Worm (Caenorhabditis elegans) whole organism, young adult: ENCODE data around the gene F32E10.9.

Source experiments
- B0336.3 ChIP-seq: fragments of 200-800 bp; sonication (Bioruptor generic); IDR thresholded peaks from 2 replicates; pipeline ENCODE4 v1.3.6; 2022; ENCODE audit warnings: missing genetic modification characterization, missing compliant biosample characterization
- D2030.7 ChIP-seq: fragments of 200-800 bp; sonication (Bioruptor generic); IDR thresholded peaks from 2 replicates; pipeline ENCODE4 v1.3.6; 2022; ENCODE audit warnings: missing genetic modification reagents, missing genetic modification characterization, missing compliant biosample characterization
- F33H1.4 ChIP-seq: fragments of 200-800 bp; sonication (Bioruptor generic); IDR thresholded peaks from 2 replicates; pipeline ENCODE4 v1.3.6; 2022; ENCODE audit warnings: missing genetic modification reagents, missing genetic modification characterization, missing compliant biosample characterization
- F52B5.7 ChIP-seq: sonication (generic microtip); optimal IDR thresholded peaks from 2 replicates; lab custom pipeline; 2016; ENCODE audit warnings: mild to moderate bottlenecking, missing genetic modification characterization, missing compliant biosample characterization
- Y53G8AR.9 ChIP-seq: fragments of 200-800 bp; sonication (Bioruptor generic); conservative IDR thresholded peaks from 2 replicates; pipeline ENCODE4 v1.3.6; 2022; ENCODE audit warnings: missing genetic modification reagents, missing genetic modification characterization, missing compliant biosample characterization
- Y67H2A.10 ChIP-seq: fragments of 200-800 bp; sonication (Bioruptor generic); conservative IDR thresholded peaks from 2 replicates; pipeline ENCODE4 v1.3.6; 2022; ENCODE audit warnings: missing genetic modification reagents, missing genetic modification characterization, missing compliant biosample characterization
- aptf-2 ChIP-seq: fragments of 200-800 bp; sonication (Bioruptor generic); conservative IDR thresholded peaks from 2 replicates; pipeline ENCODE4 v1.3.6; 2022; ENCODE audit warnings: missing genetic modification reagents, missing genetic modification characterization, missing compliant biosample characterization
- aptf-3 ChIP-seq: fragments of 200-800 bp; sonication (Bioruptor generic); IDR thresholded peaks from 2 replicates; pipeline ENCODE4 v1.3.6; 2022; ENCODE audit warnings: missing genetic modification characterization, missing compliant biosample characterization
- atf-7 ChIP-seq: sonication (generic microtip); optimal IDR thresholded peaks from 2 replicates; lab custom pipeline; 2017; ENCODE audit warnings: mild to moderate bottlenecking, missing genetic modification characterization, missing compliant biosample characterization
- attf-3 ChIP-seq: fragments of 200-800 bp; sonication (Bioruptor generic); conservative IDR thresholded peaks from 2 replicates; pipeline ENCODE4 v1.3.6; 2022; ENCODE audit warnings: missing genetic modification reagents, missing genetic modification characterization, missing compliant biosample characterization
- attf-6 ChIP-seq: fragments of 200-800 bp; sonication (Bioruptor generic); IDR thresholded peaks from 2 replicates; pipeline ENCODE4 v1.3.6; 2022; ENCODE audit warnings: missing genetic modification reagents, missing genetic modification characterization, missing compliant biosample characterization
- cebp-1 ChIP-seq, 2 experiments: fragments of 200-800 bp in 1 of 2; sonication (Bioruptor generic) in 1 of 2; sonication (generic microtip) in 1 of 2; IDR thresholded peaks in 1 of 2; optimal IDR thresholded peaks in 1 of 2; 2 replicates each; pipeline versions ENCODE4 v1.3.6 to Lab custom; 2017 to 2022; ENCODE audit warnings: missing compliant biosample characterization in 2 of 2, missing genetic modification characterization in 2 of 2, mild to moderate bottlenecking in 1 of 2, missing genetic modification reagents in 1 of 2, moderate library complexity in 1 of 2
- ceh-100 ChIP-seq: fragments of 200-800 bp; sonication (Bioruptor generic); IDR thresholded peaks from 2 replicates; pipeline ENCODE4 v1.3.6; 2022; ENCODE audit warnings: missing genetic modification reagents, missing genetic modification characterization, missing compliant biosample characterization
- ceh-27 ChIP-seq: fragments of 200-800 bp; sonication (Bioruptor generic); optimal IDR thresholded peaks from 2 replicates; lab custom pipeline; 2018; ENCODE audit warnings: mild to moderate bottlenecking, missing genetic modification characterization, moderate library complexity, missing compliant biosample characterization
- ceh-40 ChIP-seq: fragments of 200-800 bp; sonication (Bioruptor generic); IDR thresholded peaks from 2 replicates; pipeline ENCODE4 v1.3.6; 2022; ENCODE audit warnings: missing genetic modification characterization, missing compliant biosample characterization
- ceh-91 ChIP-seq: fragments of 200-800 bp; sonication (Bioruptor generic); IDR thresholded peaks from 2 replicates; pipeline ENCODE4 v1.3.6; 2022; ENCODE audit warnings: missing genetic modification reagents, missing genetic modification characterization, missing compliant biosample characterization
- dox-1 ChIP-seq: fragments of 200-800 bp; sonication (Bioruptor generic); IDR thresholded peaks from 2 replicates; pipeline ENCODE4 v1.3.6; 2022; ENCODE audit warnings: missing genetic modification reagents, missing genetic modification characterization, missing compliant biosample characterization
- dpl-1 ChIP-seq: fragments of 150-350 bp; optimal IDR thresholded peaks from 2 replicates; lab custom pipeline; 2014; ENCODE audit warnings: missing biosample characterization, missing genetic modification reagents, missing genetic modification characterization
- egl-18 ChIP-seq: fragments of 200-800 bp; sonication (Bioruptor generic); IDR thresholded peaks from 2 replicates; pipeline ENCODE4 v1.3.6; 2022; ENCODE audit warnings: missing genetic modification reagents, missing genetic modification characterization, missing compliant biosample characterization
- him-1 ChIP-seq: sonication (generic microtip); optimal IDR thresholded peaks from 2 replicates; lab custom pipeline; 2016; ENCODE audit warnings: missing genotype, missing genetic modification reagents, missing genetic modification characterization, missing compliant biosample characterization
- hsf-1 ChIP-seq: fragments of 200-800 bp; sonication (Bioruptor generic); IDR thresholded peaks from 2 replicates; pipeline ENCODE4 v1.3.6; 2022; ENCODE audit warnings: missing genetic modification reagents, missing genetic modification characterization, missing compliant biosample characterization
- lin-54 ChIP-seq: fragments of 200-800 bp; sonication (Bioruptor generic); optimal IDR thresholded peaks from 2 replicates; lab custom pipeline; 2018; ENCODE audit warnings: mild to moderate bottlenecking, missing genetic modification characterization, missing compliant biosample characterization
- lir-1 ChIP-seq: fragments of 200-800 bp; sonication (Bioruptor generic); conservative IDR thresholded peaks from 2 replicates; pipeline ENCODE4 v1.3.6; 2022; ENCODE audit warnings: missing genetic modification reagents, missing genetic modification characterization, missing compliant biosample characterization
- lsl-1 ChIP-seq: fragments of 200-800 bp; sonication (Bioruptor generic); optimal IDR thresholded peaks from 2 replicates; lab custom pipeline; 2018; ENCODE audit warnings: mild to moderate bottlenecking, missing genetic modification characterization, moderate library complexity, missing compliant biosample characterization
- lsy-27 ChIP-seq: sonication (generic microtip); optimal IDR thresholded peaks from 2 replicates; lab custom pipeline; 2017; ENCODE audit warnings: missing genetic modification characterization, mild to moderate bottlenecking, missing compliant biosample characterization, antibody characterized with exemption, missing genotype, borderline replicate concordance; ENCODE audit not compliant: insufficient read depth
- madf-10 ChIP-seq: sonication (generic microtip); optimal IDR thresholded peaks from 2 replicates; lab custom pipeline; 2016; ENCODE audit warnings: mild to moderate bottlenecking, missing genetic modification characterization, missing compliant biosample characterization
- mel-28 ChIP-seq: sonication (generic microtip); optimal IDR thresholded peaks from 2 replicates; lab custom pipeline; 2016; ENCODE audit warnings: borderline replicate concordance, mild to moderate bottlenecking, missing genetic modification characterization, missing compliant biosample characterization
- nfya-1 ChIP-seq: sonication (generic microtip); optimal IDR thresholded peaks from 2 replicates; lab custom pipeline; 2017; ENCODE audit warnings: antibody characterized with exemption, missing compliant biosample characterization, missing genetic modification characterization, borderline replicate concordance; ENCODE audit not compliant: insufficient read depth
- nfya-2 ChIP-seq: fragments of 200-800 bp; sonication (Bioruptor generic); IDR thresholded peaks from 2 replicates; pipeline ENCODE4 v1.3.6; 2022; ENCODE audit warnings: missing genetic modification reagents, missing genetic modification characterization, missing compliant biosample characterization
- nfyb-1 ChIP-seq: fragments of 200-800 bp; sonication (Bioruptor generic); IDR thresholded peaks from 2 replicates; pipeline ENCODE4 v1.3.6; 2022; ENCODE audit warnings: missing genetic modification reagents, missing genetic modification characterization, missing compliant biosample characterization
- nhr-120 ChIP-seq: fragments of 200-800 bp; sonication (Bioruptor generic); IDR thresholded peaks from 2 replicates; pipeline ENCODE4 v1.3.6; 2022; ENCODE audit warnings: missing genetic modification characterization, missing compliant biosample characterization
- nhr-27 ChIP-seq: fragments of 200-800 bp; sonication (Bioruptor generic); optimal IDR thresholded peaks from 2 replicates; lab custom pipeline; 2018; ENCODE audit warnings: mild to moderate bottlenecking, missing genetic modification characterization, moderate library complexity, missing compliant biosample characterization
- sdz-38 ChIP-seq: sonication (generic microtip); optimal IDR thresholded peaks from 2 replicates; lab custom pipeline; 2016; ENCODE audit warnings: missing genotype, missing genetic modification characterization, missing compliant biosample characterization
- ztf-22 ChIP-seq: fragments of 200-800 bp; sonication (Bioruptor generic); optimal IDR thresholded peaks from 2 replicates; lab custom pipeline; 2018; ENCODE audit warnings: mild to moderate bottlenecking, missing genetic modification characterization, moderate library complexity, missing compliant biosample characterization
- ztf-25 ChIP-seq: fragments of 200-800 bp; sonication (Bioruptor generic); IDR thresholded peaks from 2 replicates; pipeline ENCODE4 v1.3.6; 2022; ENCODE audit warnings: missing genetic modification reagents, missing genetic modification characterization, missing compliant biosample characterization

F32E10.9 gene

ce11 chrIV:7520841-7521240, 42.9 kb downstream of the F32E10.9 start (continued):
- TF ChIP-seq ztf-22 (GFP tag; lab: Kevin White, UChicago) (no peak), ceh-100 (GFP tag; lab: Robert Waterston, UW) (no peak)

ce11 chrIV:7520258-7520657, 43.5 kb downstream of the F32E10.9 start:
- TF ChIP-seq dox-1 (GFP tag; lab: Robert Waterston, UW) (no peak), lsy-27 (tag; lab: Kevin White, UChicago) (no peak), madf-10 (tag; lab: Kevin White, UChicago) (no peak), lin-54 (no peak), lir-1 (GFP tag; lab: Robert Waterston, UW) (no peak), nfya-2 (no peak), attf-6 (GFP tag; lab: Robert Waterston, UW) (no peak), aptf-3 (GFP tag; lab: Robert Waterston, UW) (no peak), sdz-38 (no peak), B0336.3 (GFP tag; lab: Robert Waterston, UW) (no peak), cebp-1 (GFP tag; IDR thresholded peaks at IDR 0.05; lab: Robert Waterston, UW) (no peak), cebp-1 (tag; optimal IDR thresholded peaks at IDR 0.05; lab: Kevin White, UChicago) (no peak), atf-7 (tag; lab: Kevin White, UChicago) (no peak), nfya-1 (tag; lab: Kevin White, UChicago) (no peak), egl-18 (no peak), hsf-1 (GFP tag; lab: Robert Waterston, UW) (no peak), ceh-100 (GFP tag; lab: Robert Waterston, UW) (no peak)

- TF ChIP-seq ceh-27 (GFP tag; lab: Kevin White, UChicago) (no peak), F52B5.7 (tag; lab: Kevin White, UChicago) (no peak), Y67H2A.10 (no peak), nfyb-1 (GFP tag; lab: Robert Waterston, UW) (no peak), ceh-40 (no peak), ceh-100 (GFP tag; lab: Robert Waterston, UW) (no peak), lsl-1 (no peak), him-1 (no peak), attf-3 (GFP tag; lab: Robert Waterston, UW) (no peak), dpl-1 (GFP tag; lab: Kevin White, UChicago) (no peak), mel-28 (tag; lab: Kevin White, UChicago) (no peak), ztf-25 (GFP tag; lab: Robert Waterston, UW) (no peak), F33H1.4 (GFP tag; lab: Robert Waterston, UW) (no peak), ceh-91 (GFP tag; lab: Robert Waterston, UW) (no peak), Y53G8AR.9 (GFP tag; lab: Robert Waterston, UW) (no peak), nhr-120 (GFP tag; lab: Robert Waterston, UW) (no peak), aptf-2 (no peak), D2030.7 (GFP tag; lab: Robert Waterston, UW) (no peak), lin-54 (no peak), nhr-27 (tag; lab: Kevin White, UChicago) (no peak)
These were observed 47.6 kb downstream of the F32E10.9 start, which contains the start of the genes R05G6.9 and R05G6.3 for ce11 chrIV:7516167-7516566. R05G6.9 (minus strand) TSS chrIV:7516267. R05G6.3 (plus strand) TSS chrIV:7516552.
